Fruit fly (Drosophila melanogaster) whole organism: Measurements from ENCODE around the gene ind.

ENCODE experiments used
- CG8478 ChIP-seq: fragments of >200 bp; optimal IDR thresholded peaks from 2 replicates; lab custom pipeline; 2018; ENCODE audit warnings: inconsistent platforms
- Dll ChIP-seq: fragments of >200 bp; optimal IDR thresholded peaks from 2 replicates; lab custom pipeline; 2017
- pan ChIP-seq: fragments of >200 bp; optimal IDR thresholded peaks from 2 replicates; lab custom pipeline; 2017
- usp ChIP-seq: fragments of >200 bp; optimal IDR thresholded peaks from 2 replicates; lab custom pipeline; 2017; ENCODE audit warnings: missing biosample characterization, missing genetic modification characterization, mixed read lengths

dm6 chr3L:15011142-15011541 is 32.6 kb downstream of the ind start:
- no peak for TF ChIP-seq usp (GFP tag; lab: Kevin White, UChicago)
- TF ChIP-seq CG8478: no peak
- no peak for TF ChIP-seq pan (lab: Kevin White, UChicago)
- no peak for TF ChIP-seq Dll (lab: Kevin White, UChicago)
